Fruit fly (Drosophila melanogaster): ENCODE measurements around the gene CG13850.

DNA sequence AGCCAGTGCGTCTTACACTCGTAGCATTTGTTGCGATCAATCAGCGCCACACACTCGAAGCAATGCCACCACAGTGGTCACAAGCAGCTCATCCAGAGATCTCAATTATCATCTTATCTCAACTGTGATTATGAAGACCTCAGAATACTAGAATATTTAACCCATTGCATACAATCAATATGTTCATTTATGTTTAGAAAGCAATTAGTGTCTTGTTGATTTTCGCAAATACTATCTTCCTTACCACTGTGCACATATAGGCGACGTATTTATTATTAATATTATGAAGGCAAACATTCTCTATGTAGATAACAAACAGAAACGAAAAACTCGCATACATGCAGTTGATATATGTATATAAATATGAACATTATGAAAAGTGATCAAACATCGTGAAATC is 51.9 kb downstream of the CG13850 start:
- TF ChIP-seq psq (GFP tag; optimal IDR thresholded peaks at IDR 0.05), result peak; percentile 72
- TF ChIP-seq brk (GFP tag; optimal IDR thresholded peaks at IDR 0.05), result peak; percentile 85
- peak; percentile 61 for TF ChIP-seq HLH106 (tag; optimal IDR thresholded peaks at IDR 0.05)
- peak; percentile 15 for TF ChIP-seq dmrt93B (GFP tag; optimal IDR thresholded peaks at IDR 0.05)
- no peak for TF ChIP-seq pan (optimal IDR thresholded peaks at IDR 0.05)
- peak; percentile 92 for TF ChIP-seq h (GFP tag; optimal IDR thresholded peaks at IDR 0.05)
- peak; percentile 60 for TF ChIP-seq sage (GFP tag; optimal IDR thresholded peaks at IDR 0.05)

Measured in whole organism, wandering third instar larva.